Fruit fly (Drosophila melanogaster): Measurements from ENCODE around the gene Usp7.

DNA sequence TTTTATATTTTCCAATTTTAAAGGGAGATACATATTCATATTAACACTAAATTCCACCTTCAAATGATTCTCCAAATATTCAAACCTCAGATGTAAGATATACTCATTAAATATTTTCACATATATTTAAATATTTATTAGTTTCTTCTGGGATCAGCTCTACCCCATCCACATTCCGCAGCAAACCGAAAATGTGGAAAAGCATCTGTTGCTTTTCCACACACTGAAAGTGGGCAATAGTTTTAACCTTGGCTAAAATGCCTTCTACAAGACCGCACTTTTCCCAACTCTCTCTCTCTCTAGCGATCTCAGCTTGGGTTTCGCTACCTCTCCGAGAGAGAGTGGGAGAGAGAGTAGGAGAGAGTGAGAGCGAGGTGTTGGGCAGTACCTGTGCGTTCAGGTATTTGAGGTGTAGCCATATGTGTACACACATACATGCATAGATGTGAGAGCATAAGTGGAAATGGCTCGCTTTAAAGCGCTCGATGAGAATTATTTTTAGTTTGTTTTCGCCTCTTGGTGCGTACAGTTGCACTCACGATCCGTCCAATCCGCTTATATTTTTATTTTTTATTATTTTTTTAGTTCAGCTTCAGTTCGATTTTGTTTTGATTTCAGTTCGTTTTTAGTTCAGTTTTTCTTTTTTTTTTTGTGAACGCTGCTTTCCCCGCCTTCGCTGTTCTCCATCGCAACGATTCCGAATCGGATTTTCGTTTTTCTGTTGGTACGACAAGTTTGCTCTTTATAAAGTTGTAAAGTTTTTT, 22.0 kb downstream of the Usp7 start, which contains the start of gene CG1806:
- TF ChIP-seq net (GFP tag; optimal IDR thresholded peaks at IDR 0.05) (peak; percentile 29), CG4318 (GFP tag; optimal IDR thresholded peaks at IDR 0.05) (no peak), Smox (GFP tag; optimal IDR thresholded peaks at IDR 0.05) (no peak), Eip93F (GFP tag; optimal IDR thresholded peaks at IDR 0.05) (no peak), topi (GFP tag; optimal IDR thresholded peaks at IDR 0.05) (peak; percentile 10), pdm3 (GFP tag; optimal IDR thresholded peaks at IDR 0.05) (peak; percentile 6), CG8319 (GFP tag; optimal IDR thresholded peaks at IDR 0.05) (no peak), esn (GFP tag; optimal IDR thresholded peaks at IDR 0.05) (peak; percentile 26), CG7368 (GFP tag; optimal IDR thresholded peaks at IDR 0.05) (no peak), dsx (GFP tag; optimal IDR thresholded peaks at IDR 0.05; ENCODE audit: poor library complexity, severe bottlenecking) (peak; percentile 30), dac (GFP tag; optimal IDR thresholded peaks at IDR 0.05) (no peak), CG31627 (GFP tag; optimal IDR thresholded peaks at IDR 0.05) (no peak), OdsH (GFP tag; optimal IDR thresholded peaks at IDR 0.05) (no peak), lz (GFP tag; optimal IDR thresholded peaks at IDR 0.05) (no peak)
